Worm (Caenorhabditis elegans) whole organism, L2 larva: ENCODE measurements around the gene R12H7.4.

Experiments used
- C34F6.9 ChIP-seq: fragments of 150-350 bp; optimal IDR thresholded peaks from 2 replicates; lab custom pipeline; 2014; ENCODE audit warnings: missing biosample characterization, missing genetic modification characterization
- F13H6.1 ChIP-seq: sonication (generic microtip); optimal IDR thresholded peaks from 2 replicates; lab custom pipeline; 2016; ENCODE audit warnings: missing genetic modification characterization, missing compliant biosample characterization
- Y55F3AM.14 ChIP-seq: fragments of 200-800 bp; sonication (Bioruptor generic); optimal IDR thresholded peaks from 2 replicates; lab custom pipeline; 2018; ENCODE audit warnings: mild to moderate bottlenecking, missing genetic modification characterization, missing compliant biosample characterization
- ZK546.5 ChIP-seq: sonication (generic microtip); optimal IDR thresholded peaks from 2 replicates; lab custom pipeline; 2017; ENCODE audit warnings: missing biosample characterization, missing genetic modification characterization
- aly-2 ChIP-seq: fragments of 150-350 bp; optimal IDR thresholded peaks from 2 replicates; lab custom pipeline; 2014; ENCODE audit warnings: missing biosample characterization, missing genetic modification characterization
- ama-1 ChIP-seq: fragments of 150-350 bp; optimal IDR thresholded peaks from 2 replicates; lab custom pipeline; 2018; ENCODE audit warnings: inconsistent platforms
- blmp-1 ChIP-seq: sonication (generic microtip); optimal IDR thresholded peaks from 2 replicates; lab custom pipeline; 2017; ENCODE audit warnings: missing genetic modification characterization, mild to moderate bottlenecking, missing compliant biosample characterization, antibody characterized with exemption, moderate library complexity; ENCODE audit not compliant: insufficient read depth
- ceh-16 ChIP-seq: fragments of 150-350 bp; optimal IDR thresholded peaks from 2 replicates; lab custom pipeline; 2014; ENCODE audit warnings: missing biosample characterization, missing genetic modification characterization
- crh-2 ChIP-seq: sonication (generic microtip); optimal IDR thresholded peaks from 2 replicates; lab custom pipeline; 2017; ENCODE audit warnings: missing biosample characterization, missing genetic modification characterization
- fos-1 ChIP-seq: fragments of 150-350 bp; optimal IDR thresholded peaks from 2 replicates; lab custom pipeline; 2014; ENCODE audit warnings: missing biosample characterization, missing genetic modification characterization
- gmeb-1 ChIP-seq: fragments of 150-350 bp; optimal IDR thresholded peaks from 2 replicates; lab custom pipeline; 2014; ENCODE audit warnings: missing biosample characterization, missing genetic modification characterization
- lin-11 ChIP-seq: fragments of 150-350 bp; sonication (generic microtip); optimal IDR thresholded peaks from 2 replicates; lab custom pipeline; 2014; ENCODE audit warnings: missing biosample characterization, missing genetic modification characterization, inconsistent platforms, mixed read lengths
- lin-13 ChIP-seq: fragments of 150-350 bp; optimal IDR thresholded peaks from 2 replicates; lab custom pipeline; 2014; ENCODE audit warnings: missing biosample characterization, missing genetic modification reagents, missing genetic modification characterization
- lin-39 ChIP-seq: fragments of 150-350 bp; optimal IDR thresholded peaks from 2 replicates; lab custom pipeline; 2014; ENCODE audit warnings: missing biosample characterization, missing genetic modification reagents, missing genetic modification characterization
- lsy-2 ChIP-seq, 2 experiments: fragments of 150-350 bp in 1 of 2; sonication (generic microtip) in 1 of 2; optimal IDR thresholded peaks; 2 replicates each; lab custom pipeline; 2014 to 2017; ENCODE audit warnings: missing biosample characterization in 2 of 2, missing genetic modification characterization in 2 of 2
- mbf-1 ChIP-seq: sonication (generic microtip); optimal IDR thresholded peaks from 2 replicates; lab custom pipeline; 2017; ENCODE audit warnings: missing biosample characterization, missing genetic modification characterization
- mdl-1 ChIP-seq, 2 experiments: fragments of 150-350 bp in 1 of 2; sonication (generic microtip) in 1 of 2; optimal IDR thresholded peaks; 2 replicates each; lab custom pipeline; 2017; ENCODE audit warnings: missing biosample characterization in 2 of 2, missing genetic modification characterization in 2 of 2
- nhr-12 ChIP-seq: fragments of 150-350 bp; optimal IDR thresholded peaks from 2 replicates; lab custom pipeline; 2014; ENCODE audit warnings: missing biosample characterization, missing genetic modification characterization
- nhr-129 ChIP-seq: fragments of 150-350 bp; optimal IDR thresholded peaks from 2 replicates; lab custom pipeline; 2014; ENCODE audit warnings: missing biosample characterization, missing genetic modification characterization
- nhr-21 ChIP-seq: fragments of 150-350 bp; optimal IDR thresholded peaks from 2 replicates; lab custom pipeline; 2014; ENCODE audit warnings: missing biosample characterization, missing genetic modification characterization
- nhr-23 ChIP-seq: fragments of 150-350 bp; optimal IDR thresholded peaks from 2 replicates; lab custom pipeline; 2014; ENCODE audit warnings: missing biosample characterization, missing genetic modification reagents, missing genetic modification characterization
- nhr-25 ChIP-seq: fragments of 150-350 bp; sonication (generic microtip); optimal IDR thresholded peaks from 3 replicates; lab custom pipeline; 2014; ENCODE audit warnings: missing biosample characterization, missing genetic modification characterization
- nhr-6 ChIP-seq: fragments of 150-350 bp; optimal IDR thresholded peaks from 2 replicates; lab custom pipeline; 2014; ENCODE audit warnings: missing biosample characterization, missing genetic modification characterization
- nhr-77 ChIP-seq: fragments of 150-350 bp; optimal IDR thresholded peaks from 2 replicates; lab custom pipeline; 2014; ENCODE audit warnings: missing biosample characterization, missing genetic modification characterization
- peb-1 ChIP-seq: fragments of 150-350 bp; optimal IDR thresholded peaks from 2 replicates; lab custom pipeline; 2014; ENCODE audit warnings: missing biosample characterization, missing genetic modification characterization
- sem-4 ChIP-seq: fragments of 150-350 bp; optimal IDR thresholded peaks from 2 replicates; lab custom pipeline; 2014; ENCODE audit warnings: missing biosample characterization, missing genetic modification reagents, missing genetic modification characterization
- skn-1 ChIP-seq: sonication (generic microtip); optimal IDR thresholded peaks from 2 replicates; lab custom pipeline; 2017; ENCODE audit warnings: missing biosample characterization, missing genetic modification characterization
- sma-3 ChIP-seq: sonication (generic microtip); optimal IDR thresholded peaks from 2 replicates; lab custom pipeline; 2016; ENCODE audit warnings: missing genetic modification reagents, missing genetic modification characterization, missing compliant biosample characterization
- sma-9 ChIP-seq, 2 experiments: fragments of 150-350 bp in 1 of 2; sonication (generic microtip) in 1 of 2; optimal IDR thresholded peaks; 2 replicates each; lab custom pipeline; 2014 to 2016; ENCODE audit warnings: missing genetic modification characterization in 2 of 2, mild to moderate bottlenecking in 1 of 2, missing biosample characterization in 1 of 2, missing compliant biosample characterization in 1 of 2, missing genetic modification reagents in 1 of 2, moderate library complexity in 1 of 2
- snpc-4 ChIP-seq: fragments of 150-350 bp; optimal IDR thresholded peaks from 2 replicates; lab custom pipeline; 2014; ENCODE audit warnings: missing biosample characterization, missing genetic modification characterization
- unc-39 ChIP-seq: fragments of 150-350 bp; optimal IDR thresholded peaks from 2 replicates; lab custom pipeline; 2014; ENCODE audit warnings: missing biosample characterization, missing genetic modification characterization
- unc-55 ChIP-seq: fragments of 150-350 bp; sonication (generic microtip); optimal IDR thresholded peaks from 3 replicates; lab custom pipeline; 2014; ENCODE audit warnings: missing biosample characterization, missing genetic modification reagents, missing genetic modification characterization
- unc-62 ChIP-seq: fragments of 150-350 bp; optimal IDR thresholded peaks from 2 replicates; lab custom pipeline; 2014; ENCODE audit warnings: missing biosample characterization, missing genetic modification reagents, missing genetic modification characterization
- ztf-1 ChIP-seq: fragments of 200-800 bp; sonication (Bioruptor generic); conservative IDR thresholded peaks from 2 replicates; pipeline ENCODE4 v1.3.6; 2022; ENCODE audit warnings: missing genetic modification characterization, missing compliant biosample characterization
- ztf-11 ChIP-seq: sonication (generic microtip); optimal IDR thresholded peaks from 2 replicates; lab custom pipeline; 2017; ENCODE audit warnings: missing biosample characterization, missing genetic modification characterization

Gene R12H7.4

DNA sequence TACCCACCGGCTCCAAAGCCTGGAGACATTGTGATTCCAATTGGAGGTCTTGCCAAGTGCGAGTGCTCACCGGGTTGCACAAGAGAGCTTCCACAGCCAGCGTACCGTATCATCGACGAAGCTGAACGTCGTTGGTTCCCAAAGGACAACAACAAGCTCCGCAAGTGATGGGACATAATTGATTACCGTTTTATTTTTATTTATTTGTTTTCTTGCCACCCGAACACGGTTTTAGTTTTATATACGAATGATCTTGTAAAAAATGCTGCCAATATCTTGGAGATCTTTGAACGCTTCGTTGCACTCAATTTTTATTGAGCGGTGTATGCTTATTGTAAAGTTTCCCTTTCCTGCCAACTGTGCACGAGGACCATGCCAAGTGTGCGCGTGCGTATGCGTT, 21.3 kb downstream of the R12H7.4 start, which contains the start of gene K08H2.4:
Gene K08H2.4, plus strand, starts transcription at position 301 of the 400 bp plus-strand sequence.
- TF ChIP-seq aly-2 (tag; lab: Kevin White, UChicago) (no peak), ztf-11 (tag; lab: Kevin White, UChicago) (no peak), sma-9 (GFP tag; optimal IDR thresholded peaks at IDR 0.05; lab: Kevin White, UChicago) (no peak), sma-9 (tag; optimal IDR thresholded peaks at IDR 0.05; lab: Kevin White, UChicago) (no peak), ama-1 (no peak), ztf-1 (GFP tag; lab: Robert Waterston, UW) (no peak), ZK546.5 (tag; lab: Kevin White, UChicago) (no peak), sma-3 (GFP tag; lab: Kevin White, UChicago) (no peak), mdl-1 (tag; optimal IDR thresholded peaks at IDR 0.05; lab: Kevin White, UChicago) (no peak), nhr-129 (tag; lab: Kevin White, UChicago) (no peak), nhr-12 (tag; lab: Kevin White, UChicago) (no peak), Y55F3AM.14 (GFP tag; lab: Kevin White, UChicago) (no peak)
- TF ChIP-seq, all 48 proteins: peak for 0

DNA sequence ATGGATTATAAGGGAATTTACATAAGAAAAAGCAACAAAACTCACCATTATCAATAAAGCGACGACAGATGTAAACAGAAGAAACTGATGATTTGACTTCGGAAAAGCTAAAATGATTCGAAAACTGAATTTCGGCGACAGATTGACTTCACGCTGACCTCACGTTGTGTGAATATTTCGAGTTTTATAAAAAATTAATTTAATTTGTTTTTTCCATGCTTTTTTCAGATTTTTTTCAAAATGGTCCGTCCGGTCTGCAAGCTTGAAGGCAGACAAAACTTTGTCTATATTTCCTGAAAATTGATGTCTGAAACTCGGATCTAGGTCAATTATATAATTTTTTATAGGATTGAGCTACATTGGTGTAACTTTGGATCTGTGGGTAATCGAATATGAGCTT, 25.3 kb downstream of the R12H7.4 start, which contains the start of gene K08H2.5:
Gene K08H2.5, minus strand, starts transcription at position 101 of the 400 bp plus-strand sequence.
- TF ChIP-seq crh-2 (tag; lab: Kevin White, UChicago): no peak
- no peak for TF ChIP-seq sem-4
- TF ChIP-seq lin-13 (GFP tag; lab: Kevin White, UChicago): no peak
- no peak for TF ChIP-seq nhr-23 (tag; lab: Kevin White, UChicago)
- TF ChIP-seq lin-11 (tag; lab: Kevin White, UChicago): no peak
- TF ChIP-seq snpc-4 (tag; lab: Kevin White, UChicago): no peak
- no peak for TF ChIP-seq nhr-21 (tag; lab: Kevin White, UChicago)
- TF ChIP-seq mbf-1 (tag; lab: Kevin White, UChicago): no peak
- no peak for TF ChIP-seq ceh-16 (tag; lab: Kevin White, UChicago)
- no peak for TF ChIP-seq ztf-1 (GFP tag; lab: Robert Waterston, UW)
- no peak for TF ChIP-seq fos-1
- no peak for TF ChIP-seq lin-39 (tag; lab: Kevin White, UChicago)
- no peak for TF ChIP-seq ama-1
- TF ChIP-seq skn-1: no peak
- no peak for TF ChIP-seq nhr-77 (tag; lab: Kevin White, UChicago)
- TF ChIP-seq mdl-1 (tag; optimal IDR thresholded peaks at IDR 0.05; lab: Kevin White, UChicago): no peak
- TF ChIP-seq nhr-6 (tag; lab: Kevin White, UChicago): no peak

DNA sequence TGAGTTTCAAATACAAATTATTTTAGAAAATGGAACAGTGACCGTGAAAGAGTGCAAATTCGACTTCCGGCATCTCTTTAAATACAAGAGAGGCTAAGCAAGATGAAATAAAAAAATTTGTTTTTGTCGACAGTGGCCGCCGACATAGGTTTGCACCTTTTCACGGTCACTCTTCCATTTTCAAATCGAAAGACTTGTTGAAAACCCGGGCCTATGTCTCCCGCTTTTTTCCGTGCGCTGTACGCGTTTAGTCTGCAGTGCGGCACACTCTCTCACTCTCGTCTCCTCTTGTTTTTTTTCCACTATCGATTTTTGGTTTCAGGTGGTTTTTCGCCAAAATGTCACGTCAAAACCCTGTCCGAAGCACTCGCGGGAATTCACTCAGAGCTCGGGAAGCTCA, 28.2 kb downstream of the R12H7.4 start, which contains the start of gene hpl-1:
Gene hpl-1, plus strand, starts transcription at position 301 of the 400 bp plus-strand sequence.
- no peak for TF ChIP-seq C34F6.9 (tag; lab: Kevin White, UChicago)
- TF ChIP-seq lin-11 (tag; lab: Kevin White, UChicago): peak; percentile 25
- no peak for TF ChIP-seq blmp-1 (tag; lab: Kevin White, UChicago)
- TF ChIP-seq lin-13 (GFP tag; lab: Kevin White, UChicago): no peak
- TF ChIP-seq ZK546.5 (tag; lab: Kevin White, UChicago): no peak
- TF ChIP-seq skn-1: no peak
- no peak for TF ChIP-seq F13H6.1 (tag; lab: Kevin White, UChicago)
- TF ChIP-seq sem-4: no peak

- peak; percentile 48 for TF ChIP-seq sma-9 (GFP tag; optimal IDR thresholded peaks at IDR 0.05; lab: Kevin White, UChicago)
- TF ChIP-seq sma-9 (tag; optimal IDR thresholded peaks at IDR 0.05; lab: Kevin White, UChicago): no peak
- peak; percentile 48 for TF ChIP-seq nhr-21 (tag; lab: Kevin White, UChicago)
- TF ChIP-seq nhr-6 (tag; lab: Kevin White, UChicago): no peak
- TF ChIP-seq nhr-25 (tag; lab: Kevin White, UChicago): peak; percentile 59
Observed at ce11 chrX:13246668-13247358, 29.9 kb downstream of the R12H7.4 start.

- TF ChIP-seq sma-3 (GFP tag; lab: Kevin White, UChicago) (no peak), ama-1 (no peak), nhr-25 (tag; lab: Kevin White, UChicago) (no peak), sma-9 (GFP tag; optimal IDR thresholded peaks at IDR 0.05; lab: Kevin White, UChicago) (peak; percentile 44), sma-9 (tag; optimal IDR thresholded peaks at IDR 0.05; lab: Kevin White, UChicago) (no peak), aly-2 (tag; lab: Kevin White, UChicago) (no peak), fos-1 (peak; percentile 26), peb-1 (tag; lab: Kevin White, UChicago) (no peak), C34F6.9 (tag; lab: Kevin White, UChicago) (no peak), unc-62 (GFP tag; lab: Kevin White, UChicago) (no peak), unc-55 (GFP tag; lab: Kevin White, UChicago) (no peak), gmeb-1 (tag; lab: Kevin White, UChicago) (peak; percentile 14), unc-39 (no peak), nhr-12 (tag; lab: Kevin White, UChicago) (no peak), lsy-2 (tag; optimal IDR thresholded peaks at IDR 0.05; lab: Kevin White, UChicago) (no peak), ztf-11 (tag; lab: Kevin White, UChicago) (no peak)
Observed at ce11 chrX:13247614-13248013, 30.7 kb downstream of the R12H7.4 start.
